Worm (Caenorhabditis elegans) whole organism, mixed stage, embryonic: ENCODE results near the gene rbmx-2.

Source experiments
- elt-1 ChIP-seq: sonication (generic microtip); optimal IDR thresholded peaks from 2 replicates; lab custom pipeline; 2017; ENCODE audit warnings: missing genetic modification characterization, mild to moderate bottlenecking, missing compliant biosample characterization, antibody characterized with exemption, moderate library complexity, borderline replicate concordance; ENCODE audit not compliant: insufficient read depth
- lsy-2 ChIP-seq: fragments of 150-350 bp; optimal IDR thresholded peaks from 2 replicates; lab custom pipeline; 2014; ENCODE audit warnings: missing biosample characterization, missing genetic modification characterization
- pha-4 ChIP-seq: fragments of 150-350 bp; optimal IDR thresholded peaks from 2 replicates; lab custom pipeline; 2018; ENCODE audit warnings: missing biosample characterization, missing genetic modification reagents, missing genetic modification characterization

DNA sequence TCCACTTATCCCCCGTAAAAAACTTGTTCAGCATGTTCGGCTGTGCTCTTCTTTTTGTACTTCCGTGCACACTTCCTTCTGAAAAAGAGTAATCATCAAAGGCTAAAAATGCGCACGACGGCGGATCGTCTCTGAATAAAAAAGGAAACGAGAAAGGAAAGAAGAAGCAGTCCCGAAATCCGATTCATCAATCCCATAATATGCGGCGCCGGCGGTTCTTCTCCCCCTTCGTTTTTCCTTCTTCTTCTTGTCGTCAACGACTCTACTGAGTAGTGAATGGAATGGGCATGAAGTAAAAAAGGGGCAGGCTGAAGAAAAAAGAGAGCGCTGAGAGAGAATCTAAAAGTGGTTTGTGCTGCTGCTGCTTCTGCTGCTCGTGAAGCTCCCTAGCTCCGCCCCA lies 47.3 kb downstream of the rbmx-2 start:
- TF ChIP-seq lsy-2 (tag; lab: Kevin White, UChicago) (no peak), elt-1 (no peak), pha-4 (tag; lab: Kevin White, UChicago) (no peak)
